Fruit fly (Drosophila melanogaster) Kc167 (cell line): ENCODE data around the gene CG13390.

ENCODE experiments used
- Myc ChIP-seq: fragments of >200 bp; optimal IDR thresholded peaks from 2 replicates; lab custom pipeline; 2017; ENCODE audit warnings: missing external identifiers
- h ChIP-seq: fragments of >200 bp; optimal IDR thresholded peaks from 3 replicates; lab custom pipeline; 2018; ENCODE audit warnings: missing external identifiers
- insv ChIP-seq: fragments of >200 bp; optimal IDR thresholded peaks from 3 replicates; lab custom pipeline; 2018; ENCODE audit warnings: missing external identifiers
- psq ChIP-seq: fragments of >200 bp; optimal IDR thresholded peaks from 2 replicates; lab custom pipeline; 2017; ENCODE audit warnings: missing external identifiers
- ttk ChIP-seq: sonication (Bioruptor generic); optimal IDR thresholded peaks from 2 replicates; lab custom pipeline; 2017; ENCODE audit warnings: missing external identifiers

DNA sequence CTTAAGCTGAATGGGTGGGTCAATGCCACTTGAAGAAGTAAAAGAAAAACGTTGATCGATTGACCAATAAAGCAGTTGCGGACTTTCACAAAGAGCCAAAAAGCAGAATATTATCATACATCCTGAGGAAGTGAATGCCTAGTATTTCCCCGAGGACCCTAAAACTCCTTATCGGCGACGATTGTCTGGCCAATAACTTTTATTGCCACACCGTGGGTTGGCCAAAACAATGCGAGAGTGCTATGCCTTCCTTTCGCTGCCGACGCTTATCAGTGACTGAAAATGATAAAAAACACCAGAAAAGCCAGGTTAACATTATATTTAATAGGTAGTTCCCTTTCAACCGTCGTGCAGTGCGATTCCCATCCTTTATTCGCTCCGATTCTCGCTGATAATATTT lies 24.7 kb downstream of the CG13390 start, which contains the start of gene Mur29B:
- TF ChIP-seq insv (lab: Kevin White, UChicago) (no peak), h (lab: Kevin White, UChicago) (no peak), Myc (lab: Kevin White, UChicago) (no peak), ttk (lab: Kevin White, UChicago) (no peak), psq (lab: Kevin White, UChicago) (no peak)
